Worm (Caenorhabditis elegans) whole organism, L1 larva: ENCODE results near the gene nac-3.

Experiments
- C34B4.2 ChIP-seq: sonication (generic microtip); optimal IDR thresholded peaks from 2 replicates; lab custom pipeline; 2017; ENCODE audit warnings: mild to moderate bottlenecking, missing genetic modification characterization, missing compliant biosample characterization
- F16B12.6 ChIP-seq: fragments of 150-350 bp; optimal IDR thresholded peaks from 2 replicates; lab custom pipeline; 2014; ENCODE audit warnings: missing biosample characterization, missing genetic modification characterization
- aha-1 ChIP-seq: fragments of 150-350 bp; optimal IDR thresholded peaks from 2 replicates; lab custom pipeline; 2014; ENCODE audit warnings: missing biosample characterization, missing genetic modification characterization
- aly-2 ChIP-seq: fragments of 150-350 bp; optimal IDR thresholded peaks from 2 replicates; lab custom pipeline; 2014; ENCODE audit warnings: missing biosample characterization, missing genetic modification characterization
- ama-1 ChIP-seq: fragments of 150-350 bp; optimal IDR thresholded peaks from 2 replicates; lab custom pipeline; 2014
- blmp-1 ChIP-seq: fragments of 150-350 bp; optimal IDR thresholded peaks from 2 replicates; lab custom pipeline; 2014; ENCODE audit warnings: missing biosample characterization, missing genetic modification characterization
- ceh-63 ChIP-seq: fragments of 200-800 bp; sonication (Bioruptor generic); optimal IDR thresholded peaks from 2 replicates; lab custom pipeline; 2018; ENCODE audit warnings: mild to moderate bottlenecking, missing genetic modification characterization, missing compliant biosample characterization
- ceh-90 ChIP-seq: sonication (generic microtip); optimal IDR thresholded peaks from 2 replicates; lab custom pipeline; 2016; ENCODE audit warnings: missing genetic modification characterization, missing compliant biosample characterization
- ces-1 ChIP-seq: fragments of 150-350 bp; optimal IDR thresholded peaks from 2 replicates; lab custom pipeline; 2014; ENCODE audit warnings: missing biosample characterization, missing genetic modification reagents, missing genetic modification characterization
- dsc-1 ChIP-seq: sonication (generic microtip); optimal IDR thresholded peaks from 2 replicates; lab custom pipeline; 2016; ENCODE audit warnings: mild to moderate bottlenecking, missing genetic modification characterization, missing compliant biosample characterization
- efl-1 ChIP-seq, 4 experiments: fragments of 150-350 bp; optimal IDR thresholded peaks in 3 of 4; peaks in 1 of 4; 1 replicate in 1 of 4; 2 replicates in 3 of 4; lab custom pipeline; 2014; ENCODE audit warnings: missing biosample characterization in 2 of 4, missing genetic modification characterization in 2 of 4, missing genetic modification reagents in 2 of 4
- efl-3 ChIP-seq: fragments of 200-800 bp; sonication (Bioruptor generic); optimal IDR thresholded peaks from 2 replicates; lab custom pipeline; 2018; ENCODE audit warnings: mild to moderate bottlenecking, missing genetic modification characterization, missing compliant biosample characterization
- egl-13 ChIP-seq: sonication (generic microtip); optimal IDR thresholded peaks from 2 replicates; lab custom pipeline; 2016; ENCODE audit warnings: missing genotype, missing genetic modification reagents, missing genetic modification characterization, missing compliant biosample characterization
- elt-3 ChIP-seq, 6 experiments: fragments of 150-350 bp in 1 of 6; sonication (generic microtip); optimal IDR thresholded peaks; 2 replicates each; lab custom pipeline; 2017 to 2018; ENCODE audit warnings: missing biosample characterization in 6 of 6, missing genetic modification characterization in 6 of 6, inconsistent platforms in 1 of 6
- ets-5 ChIP-seq: fragments of 200-800 bp; sonication (Bioruptor generic); IDR thresholded peaks from 2 replicates; pipeline ENCODE4 v1.3.6; 2022; ENCODE audit warnings: missing genetic modification characterization, missing compliant biosample characterization
- fkh-4 ChIP-seq: sonication (generic microtip); optimal IDR thresholded peaks from 2 replicates; lab custom pipeline; 2016; ENCODE audit warnings: missing compliant biosample characterization, missing genetic modification characterization, borderline replicate concordance
- fkh-8 ChIP-seq: sonication (generic microtip); optimal IDR thresholded peaks from 2 replicates; lab custom pipeline; 2016; ENCODE audit warnings: mild to moderate bottlenecking, missing genetic modification characterization, missing compliant biosample characterization
- fos-1 ChIP-seq: fragments of 150-350 bp; optimal IDR thresholded peaks from 2 replicates; lab custom pipeline; 2014; ENCODE audit warnings: missing biosample characterization, missing genetic modification characterization
- grh-1 ChIP-seq: fragments of 200-800 bp; sonication (Bioruptor generic); IDR thresholded peaks from 2 replicates; pipeline ENCODE4 v1.3.6; 2022; ENCODE audit warnings: missing genetic modification reagents, missing genetic modification characterization, missing compliant biosample characterization
- hlh-17 ChIP-seq: fragments of 200-800 bp; sonication (Bioruptor generic); optimal IDR thresholded peaks from 2 replicates; lab custom pipeline; 2018; ENCODE audit warnings: missing genetic modification characterization, mild to moderate bottlenecking, missing compliant biosample characterization, moderate library complexity, borderline replicate concordance
- hlh-4 ChIP-seq: sonication (generic microtip); optimal IDR thresholded peaks from 2 replicates; lab custom pipeline; 2016; ENCODE audit warnings: mild to moderate bottlenecking, missing genetic modification characterization, missing compliant biosample characterization
- hpl-2 ChIP-seq: fragments of 150-350 bp; optimal IDR thresholded peaks from 2 replicates; lab custom pipeline; 2014; ENCODE audit warnings: missing biosample characterization, missing genetic modification reagents, missing genetic modification characterization
- irx-1 ChIP-seq: sonication (generic microtip); optimal IDR thresholded peaks from 2 replicates; lab custom pipeline; 2016; ENCODE audit warnings: missing genetic modification characterization, missing compliant biosample characterization
- jun-1 ChIP-seq: fragments of 150-350 bp; optimal IDR thresholded peaks from 2 replicates; lab custom pipeline; 2014; ENCODE audit warnings: missing biosample characterization, missing genetic modification reagents, missing genetic modification characterization
- lin-13 ChIP-seq: fragments of 150-350 bp; optimal IDR thresholded peaks from 2 replicates; lab custom pipeline; 2014; ENCODE audit warnings: missing biosample characterization, missing genetic modification reagents, missing genetic modification characterization
- lin-35 ChIP-seq, 2 experiments: fragments of 150-350 bp; optimal IDR thresholded peaks; 2 replicates each; lab custom pipeline; 2014; ENCODE audit warnings: missing biosample characterization in 2 of 2, missing genetic modification characterization in 2 of 2, missing genetic modification reagents in 2 of 2
- lir-3 ChIP-seq: sonication (generic microtip); optimal IDR thresholded peaks from 2 replicates; lab custom pipeline; 2016; ENCODE audit warnings: mild to moderate bottlenecking, missing genetic modification characterization, moderate library complexity, missing compliant biosample characterization; ENCODE audit not compliant: poor library complexity
- lsy-2 ChIP-seq, 2 experiments: fragments of 150-350 bp; optimal IDR thresholded peaks; 2 replicates each; lab custom pipeline; 2014; ENCODE audit warnings: missing biosample characterization in 2 of 2, missing genetic modification characterization in 2 of 2
- mab-9 ChIP-seq: fragments of 200-800 bp; sonication (Bioruptor generic); IDR thresholded peaks from 2 replicates; pipeline ENCODE4 v1.3.6; 2022; ENCODE audit warnings: missing genetic modification reagents, missing genetic modification characterization, missing compliant biosample characterization
- mdl-1 ChIP-seq, 2 experiments: fragments of 150-350 bp; optimal IDR thresholded peaks; 2 replicates each; lab custom pipeline; 2014 to 2017; ENCODE audit warnings: missing biosample characterization in 2 of 2, missing genetic modification characterization in 2 of 2, inconsistent platforms in 1 of 2
- mep-1 ChIP-seq: fragments of 150-350 bp; optimal IDR thresholded peaks from 2 replicates; lab custom pipeline; 2014; ENCODE audit warnings: missing biosample characterization, missing genetic modification characterization
- nhr-11 ChIP-seq: fragments of 150-350 bp; optimal IDR thresholded peaks from 2 replicates; lab custom pipeline; 2014; ENCODE audit warnings: missing biosample characterization, missing genetic modification characterization
- nhr-19 ChIP-seq: fragments of 200-800 bp; sonication (Bioruptor generic); conservative IDR thresholded peaks from 2 replicates; pipeline ENCODE4 v1.3.6; 2022; ENCODE audit warnings: missing genetic modification characterization, missing compliant biosample characterization
- nhr-20 ChIP-seq: sonication (generic microtip); optimal IDR thresholded peaks from 2 replicates; lab custom pipeline; 2016; ENCODE audit warnings: mild to moderate bottlenecking, missing genetic modification characterization, missing compliant biosample characterization
- nhr-28 ChIP-seq: fragments of 150-350 bp; optimal IDR thresholded peaks from 2 replicates; lab custom pipeline; 2014; ENCODE audit warnings: missing biosample characterization, missing genetic modification characterization
- nhr-47 ChIP-seq: sonication (generic microtip); optimal IDR thresholded peaks from 2 replicates; lab custom pipeline; 2016; ENCODE audit warnings: mild to moderate bottlenecking, missing genetic modification characterization, moderate library complexity, missing compliant biosample characterization
- nhr-71 ChIP-seq: sonication (generic microtip); optimal IDR thresholded peaks from 2 replicates; lab custom pipeline; 2016; ENCODE audit warnings: mild to moderate bottlenecking, missing genetic modification characterization, moderate library complexity, missing compliant biosample characterization
- nhr-77 ChIP-seq: fragments of 150-350 bp; optimal IDR thresholded peaks from 2 replicates; lab custom pipeline; 2014; ENCODE audit warnings: missing biosample characterization, missing genetic modification characterization
- pqm-1 ChIP-seq: sonication (generic microtip); optimal IDR thresholded peaks from 3 replicates; lab custom pipeline; 2017; ENCODE audit warnings: missing biosample characterization, missing genetic modification characterization
- skn-1 ChIP-seq: fragments of 150-350 bp; optimal IDR thresholded peaks from 2 replicates; lab custom pipeline; 2014; ENCODE audit warnings: missing biosample characterization, missing genetic modification characterization
- snu-23 ChIP-seq: sonication (generic microtip); optimal IDR thresholded peaks from 2 replicates; lab custom pipeline; 2016; ENCODE audit warnings: missing genetic modification characterization, missing compliant biosample characterization
- sptf-1 ChIP-seq: fragments of 150-350 bp; optimal IDR thresholded peaks from 2 replicates; lab custom pipeline; 2014; ENCODE audit warnings: missing biosample characterization, missing genetic modification characterization
- swsn-7 ChIP-seq: sonication (generic microtip); optimal IDR thresholded peaks from 2 replicates; lab custom pipeline; 2016; ENCODE audit warnings: missing genetic modification characterization, missing compliant biosample characterization
- tbx-2 ChIP-seq: sonication (generic microtip); optimal IDR thresholded peaks from 2 replicates; lab custom pipeline; 2016; ENCODE audit warnings: missing genetic modification characterization, missing compliant biosample characterization
- tlp-1 ChIP-seq: fragments of 150-350 bp; optimal IDR thresholded peaks from 2 replicates; lab custom pipeline; 2014; ENCODE audit warnings: missing biosample characterization, missing genetic modification characterization
- unc-130 ChIP-seq: fragments of 150-350 bp; optimal IDR thresholded peaks from 2 replicates; lab custom pipeline; 2017; ENCODE audit warnings: missing biosample characterization, missing genetic modification characterization, inconsistent platforms
- unc-62 ChIP-seq: fragments of 150-350 bp; optimal IDR thresholded peaks from 2 replicates; lab custom pipeline; 2014; ENCODE audit warnings: missing biosample characterization, missing genetic modification reagents, missing genetic modification characterization
- unc-86 ChIP-seq: sonication (generic microtip); optimal IDR thresholded peaks from 2 replicates; lab custom pipeline; 2016; ENCODE audit warnings: missing genetic modification characterization, missing compliant biosample characterization
- unc-98 ChIP-seq: fragments of 200-800 bp; sonication (Bioruptor generic); IDR thresholded peaks from 2 replicates; pipeline ENCODE4 v1.3.6; 2022; ENCODE audit warnings: missing genetic modification characterization, missing compliant biosample characterization
- vab-15 ChIP-seq: sonication (generic microtip); optimal IDR thresholded peaks from 2 replicates; lab custom pipeline; 2017; ENCODE audit warnings: missing genotype, mild to moderate bottlenecking, missing genetic modification characterization, missing compliant biosample characterization
- xbp-1 ChIP-seq: sonication (generic microtip); optimal IDR thresholded peaks from 2 replicates; lab custom pipeline; 2016; ENCODE audit warnings: missing genetic modification characterization, missing compliant biosample characterization
- ztf-11 ChIP-seq, 2 experiments: sonication (generic microtip); optimal IDR thresholded peaks; 2 replicates each; lab custom pipeline; 2016 to 2017; ENCODE audit warnings: missing genetic modification characterization in 2 of 2, missing biosample characterization in 1 of 2, missing compliant biosample characterization in 1 of 2
- ztf-4 ChIP-seq: fragments of 150-350 bp; optimal IDR thresholded peaks from 2 replicates; lab custom pipeline; 2014; ENCODE audit warnings: missing biosample characterization, missing genetic modification characterization

Gene nac-3

DNA sequence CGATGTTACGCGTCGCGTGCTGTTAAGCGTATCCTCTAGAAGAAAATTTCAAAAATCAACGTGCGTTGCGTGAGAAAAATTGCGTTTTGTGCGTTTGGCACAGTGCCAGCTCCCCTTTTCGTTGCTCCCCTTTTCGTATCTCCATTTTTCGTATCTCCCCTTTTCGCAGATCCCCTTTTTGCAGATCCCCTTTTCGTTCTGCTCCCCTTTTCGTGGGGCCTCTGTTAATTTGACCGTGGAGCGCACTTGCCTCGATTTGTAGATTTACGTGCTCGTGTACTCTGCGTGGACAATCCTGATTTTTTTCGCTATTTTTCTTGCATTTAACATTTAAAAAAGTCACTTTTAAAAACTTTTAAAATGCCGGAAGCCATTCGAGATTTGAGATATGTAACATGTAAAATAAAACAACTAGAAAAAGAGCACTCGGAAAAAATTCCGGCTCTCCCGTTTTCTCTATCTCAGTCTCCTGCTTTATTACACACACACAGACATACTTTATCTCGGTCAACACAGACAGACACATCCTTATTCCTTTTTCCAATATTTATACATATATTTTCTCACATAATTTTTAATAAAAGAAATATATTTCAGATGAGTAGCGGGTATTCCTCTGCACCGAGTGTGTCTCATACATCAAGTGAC lies 28.9 kb upstream of the nac-3 start, which contains the start of gene ttll-4:
TSS of gene ttll-4 (plus strand) at position 598 of the 648 bp plus-strand sequence.
- TF ChIP-seq mep-1 (tag; lab: Kevin White, UChicago) = no peak
- TF ChIP-seq mab-9 (GFP tag; lab: Robert Waterston, UW) = peak; percentile 58; the same call in 1 of the 2 replicates
- no peak for TF ChIP-seq hpl-2 (GFP tag; lab: Kevin White, UChicago)
- no peak for TF ChIP-seq aha-1 (tag; lab: Kevin White, UChicago)
- peak; percentile 58 for TF ChIP-seq snu-23 (GFP tag; lab: Kevin White, UChicago)
- TF ChIP-seq nhr-20 (tag; lab: Kevin White, UChicago) = peak; percentile 36
- no peak for TF ChIP-seq ztf-4 (tag; lab: Kevin White, UChicago)
- TF ChIP-seq ces-1 (GFP tag; lab: Kevin White, UChicago) = no peak
- no peak for TF ChIP-seq fos-1 (tag; lab: Kevin White, UChicago)
- peak; percentile 57 for TF ChIP-seq xbp-1 (tag; lab: Kevin White, UChicago)
- no peak for TF ChIP-seq ceh-63 (GFP tag; lab: Kevin White, UChicago)
- TF ChIP-seq skn-1 (tag; lab: Kevin White, UChicago) = no peak
- no peak for TF ChIP-seq unc-62
- no peak for TF ChIP-seq ceh-90
- TF ChIP-seq lir-3 (tag; lab: Kevin White, UChicago) = peak; percentile 71
- no peak for TF ChIP-seq F16B12.6 (tag; lab: Kevin White, UChicago)
- TF ChIP-seq lin-35 (GFP tag; optimal IDR thresholded peaks at IDR 0.05; lab: Kevin White, UChicago) = peak in 1 of 2 experiments; percentile 15
- peak; percentile 29 for TF ChIP-seq fkh-4 (tag; lab: Kevin White, UChicago)
- no peak for TF ChIP-seq unc-130
- TF ChIP-seq aly-2 = no peak
- TF ChIP-seq lsy-2 (tag; optimal IDR thresholded peaks at IDR 0.05; lab: Kevin White, UChicago) = peak; percentile 43 to 55
- TF ChIP-seq vab-15 = peak; percentile 34
- no peak for TF ChIP-seq ama-1 (lab: Kevin White, UChicago)
- TF ChIP-seq egl-13 (tag; lab: Kevin White, UChicago) = peak; percentile 59
- peak; percentile 59 for TF ChIP-seq tbx-2
- no peak for TF ChIP-seq tlp-1
- no peak for TF ChIP-seq jun-1 (tag; lab: Kevin White, UChicago)
- no peak for TF ChIP-seq nhr-28 (tag; lab: Kevin White, UChicago)
- peak; percentile 71 for TF ChIP-seq dsc-1
- TF ChIP-seq C34B4.2 (tag; lab: Kevin White, UChicago) = no peak
- TF ChIP-seq ztf-11 (tag; optimal IDR thresholded peaks at IDR 0.05; lab: Kevin White, UChicago) = peak in 1 of 2 experiments; percentile 67
- no peak for TF ChIP-seq nhr-77
- no peak for TF ChIP-seq irx-1 (tag; lab: Kevin White, UChicago)
- peak; percentile 81 for TF ChIP-seq nhr-71 (tag; lab: Kevin White, UChicago)
- peak; percentile 65 for TF ChIP-seq swsn-7
- peak; percentile 72 for TF ChIP-seq unc-86
- no peak for TF ChIP-seq mdl-1 (tag; optimal IDR thresholded peaks at IDR 0.05; lab: Kevin White, UChicago)
- no peak for TF ChIP-seq pqm-1 (tag; lab: Kevin White, UChicago)
- no peak for TF ChIP-seq ets-5 (GFP tag; lab: Robert Waterston, UW)
- TF ChIP-seq sptf-1 = no peak
- TF ChIP-seq fkh-8 (tag; lab: Kevin White, UChicago) = peak; percentile 56
- no peak for TF ChIP-seq blmp-1
- peak; percentile 53 for TF ChIP-seq lin-13 (GFP tag; lab: Kevin White, UChicago)
- TF ChIP-seq unc-98 (GFP tag; lab: Robert Waterston, UW) = peak; percentile 72
- TF ChIP-seq hlh-4 (tag; lab: Kevin White, UChicago) = no peak
- no peak for TF ChIP-seq hlh-17 (GFP tag; lab: Kevin White, UChicago)
- peak; percentile 72 for TF ChIP-seq nhr-47
- peak; percentile 69 to 81 for TF ChIP-seq efl-1 (optimal IDR thresholded peaks at IDR 0.05; lab: Kevin White, UChicago)
- TF ChIP-seq efl-1 (GFP tag; optimal IDR thresholded peaks at IDR 0.05 in 1 of 2; lab: Kevin White, UChicago) = peak; percentile 47 to 80
- no peak for TF ChIP-seq grh-1 (GFP tag; lab: Robert Waterston, UW)
- TF ChIP-seq efl-3 (GFP tag; lab: Kevin White, UChicago) = no peak
- no peak for TF ChIP-seq nhr-11 (tag; lab: Kevin White, UChicago)
- TF ChIP-seq nhr-19 (GFP tag; lab: Robert Waterston, UW) = peak; percentile 61
- no peak for TF ChIP-seq elt-3 (tag; optimal IDR thresholded peaks at IDR 0.05; lab: Kevin White, UChicago)
